Worm (Caenorhabditis elegans): Measurements from ENCODE around the gene grl-7.
A peak's percentile ranks its signal among the peaks of the same experiment; 100 is the strongest.

grl-7 gene

ce11 chrV:11314025-11314880, 32.6 kb downstream of the grl-7 start:
- TF ChIP-seq efl-1 (optimal IDR thresholded peaks at IDR 0.05): peak; percentile 50 to 63
- peak; percentile 41 to 94 for TF ChIP-seq efl-1 (GFP tag; optimal IDR thresholded peaks at IDR 0.05 in 1 of 2)
- TF ChIP-seq tbx-2 (tag; optimal IDR thresholded peaks at IDR 0.05): peak; percentile 64
- TF ChIP-seq tlp-1 (tag; optimal IDR thresholded peaks at IDR 0.05): no peak
- TF ChIP-seq hlh-17 (GFP tag; optimal IDR thresholded peaks at IDR 0.05; ENCODE audit: borderline replicate concordance): no peak
- no peak for TF ChIP-seq sptf-1 (tag; optimal IDR thresholded peaks at IDR 0.05)
- peak; percentile 16 for TF ChIP-seq sox-4 (tag; optimal IDR thresholded peaks at IDR 0.05)
- TF ChIP-seq vab-15 (tag; optimal IDR thresholded peaks at IDR 0.05): peak; percentile 70
- peak; percentile 25 for TF ChIP-seq aly-2 (tag; optimal IDR thresholded peaks at IDR 0.05)
- no peak for TF ChIP-seq unc-62 (GFP tag; optimal IDR thresholded peaks at IDR 0.05)
- TF ChIP-seq ztf-4 (tag; optimal IDR thresholded peaks at IDR 0.05): peak; percentile 8
- peak in 1 of 2 experiments; percentile 85 for TF ChIP-seq mdl-1 (tag; optimal IDR thresholded peaks at IDR 0.05)
- peak; percentile 3 for TF ChIP-seq F16B12.6 (tag; optimal IDR thresholded peaks at IDR 0.05)
- peak; percentile 82 for TF ChIP-seq mep-1 (tag; optimal IDR thresholded peaks at IDR 0.05)
- peak; percentile 31 for TF ChIP-seq unc-86 (tag; optimal IDR thresholded peaks at IDR 0.05)
- no peak for TF ChIP-seq lin-15B (tag; optimal IDR thresholded peaks at IDR 0.05)
- TF ChIP-seq snu-23 (GFP tag; optimal IDR thresholded peaks at IDR 0.05): peak; percentile 70
- TF ChIP-seq mab-9 (GFP tag; IDR thresholded peaks at IDR 0.05): no peak
- TF ChIP-seq dsc-1 (tag; optimal IDR thresholded peaks at IDR 0.05): peak; percentile 84
- TF ChIP-seq ceh-82 (tag; optimal IDR thresholded peaks at IDR 0.05): peak; percentile 75 to 86 (median 79)
- TF ChIP-seq nhr-28 (tag; optimal IDR thresholded peaks at IDR 0.05): no peak
- TF ChIP-seq grh-1 (GFP tag; IDR thresholded peaks at IDR 0.05): peak; percentile 65
- TF ChIP-seq unc-130 (tag; optimal IDR thresholded peaks at IDR 0.05): peak; percentile 56
- no peak for TF ChIP-seq ceh-63 (GFP tag; optimal IDR thresholded peaks at IDR 0.05)
- no peak for TF ChIP-seq hlh-4 (tag; optimal IDR thresholded peaks at IDR 0.05)
- no peak for TF ChIP-seq alr-1 (tag; optimal IDR thresholded peaks at IDR 0.05; ENCODE audit: borderline replicate concordance)
- TF ChIP-seq hpl-2 (GFP tag; optimal IDR thresholded peaks at IDR 0.05): peak; percentile 5
- TF ChIP-seq nhr-71 (tag; optimal IDR thresholded peaks at IDR 0.05): peak; percentile 80
- peak; percentile 64 for TF ChIP-seq efl-3 (GFP tag; optimal IDR thresholded peaks at IDR 0.05)
- peak; percentile 83 for TF ChIP-seq nhr-20 (tag; optimal IDR thresholded peaks at IDR 0.05)
- TF ChIP-seq nhr-90 (tag; optimal IDR thresholded peaks at IDR 0.05; ENCODE audit: poor library complexity): peak; percentile 84
- no peak for TF ChIP-seq fkh-4 (tag; optimal IDR thresholded peaks at IDR 0.05; ENCODE audit: borderline replicate concordance)
- no peak for TF ChIP-seq Y116A8C.19 (tag; optimal IDR thresholded peaks at IDR 0.05; ENCODE audit: borderline replicate concordance)
- TF ChIP-seq ceh-88 (GFP tag; IDR thresholded peaks at IDR 0.05): no peak
- no peak for TF ChIP-seq egl-27 (tag; optimal IDR thresholded peaks at IDR 0.05)
- TF ChIP-seq lin-13 (GFP tag; optimal IDR thresholded peaks at IDR 0.05): peak; percentile 59
- no peak for TF ChIP-seq aha-1 (tag; optimal IDR thresholded peaks at IDR 0.05)
- TF ChIP-seq unc-98 (GFP tag; IDR thresholded peaks at IDR 0.05): no peak
- TF ChIP-seq mef-2 (tag; optimal IDR thresholded peaks at IDR 0.05): no peak
- TF ChIP-seq nhr-85 (tag): peak; percentile 81
- peak; percentile 35 for TF ChIP-seq pax-3 (tag; optimal IDR thresholded peaks at IDR 0.05)
- no peak for TF ChIP-seq ets-5 (GFP tag; IDR thresholded peaks at IDR 0.05)
- TF ChIP-seq nhr-77 (tag; optimal IDR thresholded peaks at IDR 0.05): peak; percentile 74
- no peak for TF ChIP-seq nhr-12 (tag; optimal IDR thresholded peaks at IDR 0.05)
- TF ChIP-seq zag-1 (tag; optimal IDR thresholded peaks at IDR 0.05): no peak
- TF ChIP-seq zip-4 (GFP tag; optimal IDR thresholded peaks at IDR 0.05): peak; percentile 51
- TF ChIP-seq isw-1 (GFP tag; IDR thresholded peaks at IDR 0.05): no peak
- TF ChIP-seq dpl-1 (GFP tag; optimal IDR thresholded peaks at IDR 0.05): peak; percentile 16 to 52 (median 33)
- TF ChIP-seq blmp-1 (tag; optimal IDR thresholded peaks at IDR 0.05): peak; percentile 67
- peak; percentile 68 for TF ChIP-seq lin-14 (GFP tag; optimal IDR thresholded peaks at IDR 0.05)
- peak in 1 of 2 experiments; percentile 80 for TF ChIP-seq ztf-11 (tag; optimal IDR thresholded peaks at IDR 0.05)
